Worm (Caenorhabditis elegans) whole organism, young adult: Measurements from ENCODE around the gene Y57E12AL.6.

Source experiments
- ama-1 ChIP-seq, 3 experiments: fragments of 150-350 bp in 1 of 3; sonication (generic microtip) in 2 of 3; optimal IDR thresholded peaks; 2 replicates each; lab custom pipeline; 2014 to 2018; ENCODE audit warnings: missing biosample characterization in 2 of 3, missing genetic modification characterization in 2 of 3, missing genetic modification reagents in 2 of 3
- ets-4 ChIP-seq: fragments of 200-800 bp; sonication (Bioruptor generic); optimal IDR thresholded peaks from 2 replicates; lab custom pipeline; 2018; ENCODE audit warnings: mild to moderate bottlenecking, missing genetic modification characterization, missing compliant biosample characterization
- mel-28 ChIP-seq: sonication (generic microtip); optimal IDR thresholded peaks from 2 replicates; lab custom pipeline; 2016; ENCODE audit warnings: borderline replicate concordance, mild to moderate bottlenecking, missing genetic modification characterization, missing compliant biosample characterization
- snpc-4 ChIP-seq, 5 experiments: fragments of 150-350 bp in 1 of 5; sonication (generic microtip) in 4 of 5; optimal IDR thresholded peaks; 2 replicates each; lab custom pipeline; 2014 to 2018; ENCODE audit warnings: missing genetic modification characterization in 5 of 5, missing biosample characterization in 3 of 5, antibody characterized with exemption in 2 of 5, mild to moderate bottlenecking in 2 of 5, missing compliant biosample characterization in 2 of 5, missing genotype in 2 of 5, moderate library complexity in 2 of 5, missing genetic modification reagents in 1 of 5
- somi-1 ChIP-seq: fragments of 200-800 bp; sonication (Bioruptor generic); optimal IDR thresholded peaks from 2 replicates; lab custom pipeline; 2018; ENCODE audit warnings: mild to moderate bottlenecking, missing genetic modification characterization, missing compliant biosample characterization

DNA sequence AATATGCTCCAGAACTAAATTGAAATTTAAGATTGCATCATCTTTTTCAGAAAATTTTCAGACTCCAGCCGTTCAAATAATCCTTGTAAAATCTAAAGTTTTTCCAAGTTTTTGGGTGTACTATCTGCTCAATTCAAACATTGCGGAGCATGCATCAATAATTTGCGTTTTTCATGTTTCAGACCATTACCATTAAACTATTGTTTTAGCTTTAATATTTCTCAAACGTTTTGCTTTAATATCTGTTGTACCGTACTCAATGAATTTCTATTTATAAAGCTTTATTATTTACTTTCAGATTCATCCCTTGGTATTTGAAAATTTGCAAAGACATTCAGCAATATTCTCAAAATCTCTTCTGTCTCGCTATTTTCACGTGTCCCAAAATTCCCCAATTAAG, 43.0 kb upstream of the Y57E12AL.6 start, which contains the start of gene odr-2:
- no peak for TF ChIP-seq somi-1 (GFP tag; lab: Kevin White, UChicago)
- no peak for TF ChIP-seq ets-4 (GFP tag; lab: Kevin White, UChicago)
- TF ChIP-seq mel-28 (tag; lab: Kevin White, UChicago) = no peak
- TF ChIP-seq ama-1 (optimal IDR thresholded peaks at IDR 0.05; lab: Kevin White, UChicago) = no peak
- TF ChIP-seq ama-1 (GFP tag; optimal IDR thresholded peaks at IDR 0.05; lab: Kevin White, UChicago) = no peak
- TF ChIP-seq snpc-4 (GFP tag; optimal IDR thresholded peaks at IDR 0.05; lab: Kevin White, UChicago) = no peak
- TF ChIP-seq snpc-4 (tag; optimal IDR thresholded peaks at IDR 0.05; lab: Kevin White, UChicago) = no peak
